Worm (Caenorhabditis elegans): Measurements from ENCODE around the gene C49C3.9.

Gene C49C3.9

ce11 chrIV:17333542-17334281, 8.4 kb downstream of the C49C3.9 start, which contains the start of gene C49C3.15:
TSS of gene C49C3.15 (plus strand) at chrIV:17334231.
- peak; percentile 40 for TF ChIP-seq pha-4 (tag; optimal IDR thresholded peaks at IDR 0.05)
- no peak for TF ChIP-seq jun-1 (tag; optimal IDR thresholded peaks at IDR 0.05)
- peak; percentile 53 for TF ChIP-seq lin-15B (tag; optimal IDR thresholded peaks at IDR 0.05)
- peak; percentile 66 for TF ChIP-seq nfya-1 (tag; optimal IDR thresholded peaks at IDR 0.05; ENCODE audit: insufficient read depth)
- no peak for TF ChIP-seq nhr-67 (tag; optimal IDR thresholded peaks at IDR 0.05)
- no peak for TF ChIP-seq tbx-2 (tag; optimal IDR thresholded peaks at IDR 0.05)
- peak; percentile 45 for TF ChIP-seq hmg-11 (tag; optimal IDR thresholded peaks at IDR 0.05)
- TF ChIP-seq lin-39 (tag; optimal IDR thresholded peaks at IDR 0.05), result peak; percentile 12
- peak; percentile 36 for TF ChIP-seq elt-2 (tag; optimal IDR thresholded peaks at IDR 0.05)
- TF ChIP-seq nhr-23 (tag; optimal IDR thresholded peaks at IDR 0.05), result peak; percentile 17
- TF ChIP-seq ama-1 (optimal IDR thresholded peaks at IDR 0.05), result no peak

- TF ChIP-seq fkh-10 (GFP tag; optimal IDR thresholded peaks at IDR 0.05) (no peak), skn-1 (tag; optimal IDR thresholded peaks at IDR 0.05) (no peak), nhr-67 (tag; optimal IDR thresholded peaks at IDR 0.05) (no peak), sea-2 (GFP tag; optimal IDR thresholded peaks at IDR 0.05) (no peak), pha-4 (tag; optimal IDR thresholded peaks at IDR 0.05) (no peak), elt-3 (tag; optimal IDR thresholded peaks at IDR 0.05) (no peak), nfya-1 (tag; optimal IDR thresholded peaks at IDR 0.05; ENCODE audit: insufficient read depth) (no peak), ceh-28 (tag; optimal IDR thresholded peaks at IDR 0.05) (no peak)
Observed at ce11 chrIV:17332261-17332660, 9.9 kb downstream of the C49C3.9 start, which contains the start of gene C49C3.7. TSS of gene C49C3.7 (plus strand) at chrIV:17332561.

DNA sequence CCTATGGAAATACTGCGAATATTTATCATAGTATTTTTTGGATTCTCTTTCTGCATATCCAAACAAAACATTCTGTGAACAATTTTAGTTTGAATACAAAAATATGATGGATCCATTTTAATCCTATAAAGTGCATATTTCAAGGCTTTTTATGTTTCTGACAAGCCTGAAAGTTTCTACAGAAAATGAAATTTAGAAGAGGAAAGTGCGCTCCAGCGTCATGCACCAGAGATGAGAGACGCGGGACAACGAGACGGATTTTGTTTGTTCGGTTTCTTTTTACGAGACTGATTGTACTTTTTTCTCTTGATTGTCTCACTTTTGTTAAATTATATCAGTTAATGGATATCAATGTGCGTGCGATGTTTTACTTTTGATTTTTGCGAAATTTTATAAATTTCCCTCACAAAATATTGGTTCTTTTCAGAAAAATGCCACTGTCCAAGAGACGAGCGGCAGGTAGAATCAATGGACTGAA, 11.0 kb downstream of the C49C3.9 start, which contains the start of gene C49C3.6:
C49C3.6 (plus strand) TSS at position 428 of the 478 bp plus-strand sequence.
- TF ChIP-seq lsy-12 (tag; optimal IDR thresholded peaks at IDR 0.05) (no peak), lin-15B (tag; optimal IDR thresholded peaks at IDR 0.05) (peak; percentile 49), pha-4 (tag; optimal IDR thresholded peaks at IDR 0.05) (peak; percentile 33), nfya-1 (tag; optimal IDR thresholded peaks at IDR 0.05; ENCODE audit: insufficient read depth) (peak; percentile 49), hmg-11 (tag; optimal IDR thresholded peaks at IDR 0.05) (peak; percentile 56)

ce11 chrIV:17328834-17329233, 13.3 kb downstream of the C49C3.9 start, which contains the start of gene ceh-88:
TSS of gene ceh-88 (plus strand) at chrIV:17329188.
- TF ChIP-seq zag-1 (tag; optimal IDR thresholded peaks at IDR 0.05) (no peak), aly-2 (tag; optimal IDR thresholded peaks at IDR 0.05) (no peak), ceh-16 (tag; optimal IDR thresholded peaks at IDR 0.05) (no peak), ceh-9 (tag; optimal IDR thresholded peaks at IDR 0.05) (no peak), nhr-11 (tag; optimal IDR thresholded peaks at IDR 0.05) (no peak), ztf-11 (tag; optimal IDR thresholded peaks at IDR 0.05) (no peak), pha-4 (tag; optimal IDR thresholded peaks at IDR 0.05) (peak; percentile 17), elt-2 (tag; optimal IDR thresholded peaks at IDR 0.05) (peak; percentile 13), R02D3.7 (tag; optimal IDR thresholded peaks at IDR 0.05) (no peak), nhr-43 (tag; optimal IDR thresholded peaks at IDR 0.05; ENCODE audit: poor library complexity, severe bottlenecking) (no peak), ama-1 (optimal IDR thresholded peaks at IDR 0.05) (peak; percentile 45), ceh-28 (tag; optimal IDR thresholded peaks at IDR 0.05) (peak; percentile 25), fos-1 (tag; optimal IDR thresholded peaks at IDR 0.05) (no peak), ztf-4 (tag; optimal IDR thresholded peaks at IDR 0.05) (no peak), unc-39 (tag; optimal IDR thresholded peaks at IDR 0.05) (no peak), jun-1 (tag; optimal IDR thresholded peaks at IDR 0.05) (no peak), fkh-2 (tag; optimal IDR thresholded peaks at IDR 0.05) (no peak), nhr-23 (tag; optimal IDR thresholded peaks at IDR 0.05) (no peak), elt-3 (tag; optimal IDR thresholded peaks at IDR 0.05) (no peak), mdl-1 (tag; optimal IDR thresholded peaks at IDR 0.05) (no peak), lin-39 (tag; optimal IDR thresholded peaks at IDR 0.05) (no peak), nhr-67 (tag; optimal IDR thresholded peaks at IDR 0.05) (no peak), sea-2 (GFP tag; optimal IDR thresholded peaks at IDR 0.05) (peak; percentile 4), nhr-25 (tag; optimal IDR thresholded peaks at IDR 0.05) (no peak), hmg-11 (tag; optimal IDR thresholded peaks at IDR 0.05) (peak; percentile 36), nhr-77 (tag; optimal IDR thresholded peaks at IDR 0.05) (no peak), lin-15B (tag; optimal IDR thresholded peaks at IDR 0.05) (no peak)

Data from whole organism, L3 larva.